Worm (Caenorhabditis elegans) whole organism, early embryonic: ENCODE data around the gene F59B2.3.
"Not testable (repeated sequence)": the region's sequence is repeated elsewhere in the genome, so short reads cannot be mapped to it uniquely, and the experiment has no call there.

ENCODE experiments used
- B0310.2 ChIP-seq: sonication (generic microtip); optimal IDR thresholded peaks from 2 replicates; lab custom pipeline; 2016; ENCODE audit warnings: mild to moderate bottlenecking, missing genetic modification characterization, missing compliant biosample characterization
- F13C5.2 ChIP-seq: sonication (generic microtip); optimal IDR thresholded peaks from 2 replicates; lab custom pipeline; 2017; ENCODE audit warnings: mild to moderate bottlenecking, missing genetic modification characterization, inconsistent platforms, missing compliant biosample characterization
- aly-1 ChIP-seq: sonication (generic microtip); optimal IDR thresholded peaks from 2 replicates; lab custom pipeline; 2016; ENCODE audit warnings: missing genetic modification characterization, missing compliant biosample characterization
- ama-1 ChIP-seq: fragments of 150-350 bp; optimal IDR thresholded peaks from 2 replicates; lab custom pipeline; 2014
- ceh-13 ChIP-seq: fragments of 200-800 bp; sonication (Bioruptor generic); optimal IDR thresholded peaks from 2 replicates; lab custom pipeline; 2018; ENCODE audit warnings: mild to moderate bottlenecking, missing genetic modification characterization, missing compliant biosample characterization
- ceh-36 ChIP-seq: sonication (generic microtip); optimal IDR thresholded peaks from 2 replicates; lab custom pipeline; 2016; ENCODE audit warnings: missing genetic modification characterization, inconsistent platforms, missing compliant biosample characterization
- ets-7 ChIP-seq: sonication (generic microtip); optimal IDR thresholded peaks from 2 replicates; lab custom pipeline; 2016; ENCODE audit warnings: missing genotype, missing genetic modification characterization, missing compliant biosample characterization
- flt-1 ChIP-seq: fragments of 200-800 bp; sonication (Bioruptor generic); IDR thresholded peaks from 2 replicates; pipeline ENCODE4 v1.3.6; 2022; ENCODE audit warnings: missing genetic modification characterization, missing compliant biosample characterization
- hmbx-1 ChIP-seq: sonication (generic microtip); optimal IDR thresholded peaks from 2 replicates; lab custom pipeline; 2016; ENCODE audit warnings: mild to moderate bottlenecking, missing genetic modification characterization, missing compliant biosample characterization
- hmg-4 ChIP-seq: fragments of 200-800 bp; sonication (Bioruptor generic); optimal IDR thresholded peaks from 2 replicates; lab custom pipeline; 2018; ENCODE audit warnings: mild to moderate bottlenecking, missing genetic modification characterization, missing compliant biosample characterization
- hnd-1 ChIP-seq: sonication (generic microtip); optimal IDR thresholded peaks from 2 replicates; lab custom pipeline; 2016; ENCODE audit warnings: missing genetic modification characterization, missing compliant biosample characterization
- pes-1 ChIP-seq: fragments of 200-800 bp; sonication (Bioruptor generic); IDR thresholded peaks from 2 replicates; pipeline ENCODE4 v1.3.6; 2022; ENCODE audit warnings: missing genetic modification reagents, missing genetic modification characterization, missing compliant biosample characterization
- scrt-1 ChIP-seq: fragments of 200-800 bp; sonication (Bioruptor generic); IDR thresholded peaks from 2 replicates; pipeline ENCODE4 v1.3.6; 2022; ENCODE audit warnings: missing genetic modification characterization, missing compliant biosample characterization
- sea-1 ChIP-seq: fragments of 200-800 bp; sonication (Bioruptor generic); conservative IDR thresholded peaks from 2 replicates; pipeline ENCODE4 v1.3.6; 2022; ENCODE audit warnings: missing genetic modification characterization, missing compliant biosample characterization
- tbx-11 ChIP-seq: fragments of 200-800 bp; sonication (Bioruptor generic); IDR thresholded peaks from 2 replicates; pipeline ENCODE4 v1.3.6; 2022; ENCODE audit warnings: missing genetic modification characterization, missing compliant biosample characterization
- tbx-37 ChIP-seq: fragments of 200-800 bp; sonication (Bioruptor generic); conservative IDR thresholded peaks from 2 replicates; pipeline ENCODE4 v1.3.6; 2022; ENCODE audit warnings: missing genetic modification reagents, missing genetic modification characterization, missing compliant biosample characterization
- tra-4 ChIP-seq: sonication (generic microtip); optimal IDR thresholded peaks from 2 replicates; lab custom pipeline; 2017; ENCODE audit warnings: missing genetic modification characterization, missing compliant biosample characterization

The F59B2.3 gene

ce11 chrIII:9010047-9010446 is 10.5 kb upstream of the F59B2.3 start, which contains the start of gene F59B2.8:
Gene F59B2.8, minus strand, starts transcription at chrIII:9010197.
- TF ChIP-seq flt-1 (GFP tag; lab: Robert Waterston, UW) (no peak), ceh-13 (GFP tag; lab: Kevin White, UChicago) (no peak), sea-1 (no peak), hmbx-1 (tag; lab: Kevin White, UChicago) (no peak), aly-1 (tag; lab: Kevin White, UChicago) (no peak), hmg-4 (GFP tag; lab: Kevin White, UChicago) (no peak), ama-1 (lab: Kevin White, UChicago) (no peak)

ce11 chrIII:9007183-9007582 is 7.6 kb upstream of the F59B2.3 start:
- no peak for TF ChIP-seq tra-4 (tag; lab: Kevin White, UChicago)
- peak; percentile 22 for TF ChIP-seq hmg-4 (GFP tag; lab: Kevin White, UChicago)
- TF ChIP-seq B0310.2 = no peak
- no peak for TF ChIP-seq scrt-1 (GFP tag; lab: Robert Waterston, UW)
- TF ChIP-seq sea-1 = no peak
- no peak for TF ChIP-seq tbx-11
- TF ChIP-seq ceh-36 (tag; lab: Kevin White, UChicago) = no peak

DNA sequence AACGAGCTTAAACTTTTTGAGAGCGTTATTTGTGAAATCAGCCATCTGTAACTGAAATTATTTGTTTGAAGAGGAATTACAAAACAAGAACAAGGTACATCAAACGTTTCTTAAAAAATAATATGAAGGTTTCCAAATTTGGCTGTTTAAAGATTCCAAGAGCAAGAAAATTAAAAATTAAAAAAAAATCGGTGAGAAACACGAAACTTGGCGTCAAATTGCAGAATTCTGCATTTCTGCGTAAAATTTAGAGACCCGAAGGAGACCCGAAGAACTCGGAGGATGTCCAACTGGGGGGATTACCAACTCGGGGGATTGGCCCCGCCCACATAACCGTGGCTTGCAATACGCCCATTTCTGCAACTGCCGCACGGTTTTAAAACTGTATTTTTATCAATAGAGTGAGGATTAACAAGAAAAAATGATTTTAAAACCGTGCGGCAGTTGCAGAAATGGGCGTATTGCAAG is 6.4 kb upstream of the F59B2.3 start, which contains the start of gene rab-6.1:
Gene rab-6.1, minus strand, starts transcription at position 51 of the 468 bp plus-strand sequence.
- not testable (repeated sequence) for TF ChIP-seq aly-1 (tag; lab: Kevin White, UChicago); pes-1 (GFP tag; lab: Robert Waterston, UW); ets-7 (tag; lab: Kevin White, UChicago)

ce11 chrIII:9004658-9005057 is 5.1 kb upstream of the F59B2.3 start:
- TF ChIP-seq pes-1 (GFP tag; lab: Robert Waterston, UW) (no peak), ceh-36 (tag; lab: Kevin White, UChicago) (no peak), flt-1 (GFP tag; lab: Robert Waterston, UW) (no peak), hnd-1 (no peak), scrt-1 (GFP tag; lab: Robert Waterston, UW) (no peak), hmbx-1 (tag; lab: Kevin White, UChicago) (no peak), ceh-13 (GFP tag; lab: Kevin White, UChicago) (no peak), tra-4 (tag; lab: Kevin White, UChicago) (no peak), ets-7 (tag; lab: Kevin White, UChicago) (no peak), tbx-37 (GFP tag; lab: Robert Waterston, UW) (no peak), B0310.2 (no peak), tbx-11 (no peak), aly-1 (tag; lab: Kevin White, UChicago) (no peak), sea-1 (no peak), ama-1 (lab: Kevin White, UChicago) (no peak), F13C5.2 (tag; lab: Kevin White, UChicago) (no peak), hmg-4 (GFP tag; lab: Kevin White, UChicago) (no peak)

DNA sequence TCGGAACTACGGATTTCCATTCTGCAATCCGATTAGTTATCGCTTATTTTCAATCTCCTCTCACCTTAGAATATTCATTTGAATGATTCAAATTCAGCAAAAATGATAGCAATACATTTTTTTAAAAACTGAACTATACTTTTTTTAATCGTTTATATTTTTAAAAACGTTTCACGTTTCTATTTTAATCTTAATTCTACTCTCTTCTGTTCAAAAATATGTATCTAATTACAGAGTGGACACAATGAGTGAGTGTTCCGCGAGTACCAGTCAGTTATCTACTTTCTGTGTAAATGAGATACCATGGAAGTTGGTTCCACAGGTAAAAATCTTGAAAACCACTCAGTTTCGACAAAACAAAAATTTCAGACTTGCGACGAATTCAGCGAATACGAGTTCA is 3.0 kb upstream of the F59B2.3 start, which contains the start of the genes F59B2.15 and zif-1:
Gene F59B2.15, minus strand, starts transcription at position 101 of the 400 bp plus-strand sequence.
Gene zif-1, plus strand, starts transcription at position 235 of the 400 bp plus-strand sequence.
- TF ChIP-seq sea-1 = no peak
- TF ChIP-seq tbx-37 (GFP tag; lab: Robert Waterston, UW) = no peak
- no peak for TF ChIP-seq aly-1 (tag; lab: Kevin White, UChicago)
- no peak for TF ChIP-seq B0310.2
- no peak for TF ChIP-seq flt-1 (GFP tag; lab: Robert Waterston, UW)
- TF ChIP-seq ceh-13 (GFP tag; lab: Kevin White, UChicago) = no peak
- no peak for TF ChIP-seq hnd-1
- TF ChIP-seq F13C5.2 (tag; lab: Kevin White, UChicago) = no peak
- no peak for TF ChIP-seq ceh-36 (tag; lab: Kevin White, UChicago)
- TF ChIP-seq hmg-4 (GFP tag; lab: Kevin White, UChicago) = no peak
- no peak for TF ChIP-seq tra-4 (tag; lab: Kevin White, UChicago)
- no peak for TF ChIP-seq tbx-11
- no peak for TF ChIP-seq ama-1 (lab: Kevin White, UChicago)
- TF ChIP-seq hmbx-1 (tag; lab: Kevin White, UChicago) = no peak

DNA sequence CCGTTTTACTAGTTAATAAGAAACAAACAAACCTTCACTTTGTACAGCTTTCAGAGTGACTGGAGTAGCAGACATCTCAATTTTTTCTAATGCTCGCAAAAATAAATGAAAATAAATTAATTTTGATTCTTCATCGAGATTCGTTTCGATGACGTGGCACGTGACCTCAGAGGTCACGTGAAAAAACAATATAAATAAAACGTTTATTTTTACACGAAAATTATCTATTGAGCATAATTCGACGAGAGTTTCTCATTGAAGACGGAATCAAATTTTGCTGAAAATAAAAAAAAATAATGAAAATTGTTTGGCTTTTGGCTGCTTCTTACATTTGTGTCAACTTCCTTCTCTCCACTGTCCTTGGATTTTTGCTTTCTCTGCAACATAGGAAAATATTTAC is 2.3 kb upstream of the F59B2.3 start, which contains the start of gene rpn-6.2:
Gene rpn-6.2, minus strand, starts transcription at position 101 of the 400 bp plus-strand sequence.
- TF ChIP-seq tra-4 (tag; lab: Kevin White, UChicago) (no peak), F13C5.2 (tag; lab: Kevin White, UChicago) (no peak), scrt-1 (GFP tag; lab: Robert Waterston, UW) (no peak), pes-1 (GFP tag; lab: Robert Waterston, UW) (no peak), ets-7 (tag; lab: Kevin White, UChicago) (no peak), tbx-37 (GFP tag; lab: Robert Waterston, UW) (no peak), ama-1 (lab: Kevin White, UChicago) (no peak), hnd-1 (no peak), flt-1 (GFP tag; lab: Robert Waterston, UW) (no peak), sea-1 (no peak), hmg-4 (GFP tag; lab: Kevin White, UChicago) (no peak), ceh-13 (GFP tag; lab: Kevin White, UChicago) (no peak), aly-1 (tag; lab: Kevin White, UChicago) (no peak), ceh-36 (tag; lab: Kevin White, UChicago) (no peak)

- TF ChIP-seq hmbx-1 (tag; lab: Kevin White, UChicago) (no peak), F13C5.2 (tag; lab: Kevin White, UChicago) (no peak), aly-1 (tag; lab: Kevin White, UChicago) (no peak), tra-4 (tag; lab: Kevin White, UChicago) (no peak), tbx-11 (no peak), ama-1 (lab: Kevin White, UChicago) (no peak), sea-1 (no peak), hnd-1 (no peak), ets-7 (tag; lab: Kevin White, UChicago) (no peak), tbx-37 (GFP tag; lab: Robert Waterston, UW) (no peak), B0310.2 (no peak), ceh-36 (tag; lab: Kevin White, UChicago) (no peak), flt-1 (GFP tag; lab: Robert Waterston, UW) (no peak), hmg-4 (GFP tag; lab: Kevin White, UChicago) (no peak), ceh-13 (GFP tag; lab: Kevin White, UChicago) (no peak), scrt-1 (GFP tag; lab: Robert Waterston, UW) (no peak)
Measured at ce11 chrIII:9001491-9001890, 1.9 kb upstream of the F59B2.3 start.
